Worm (Caenorhabditis elegans): ENCODE measurements around the gene clec-241.

The clec-241 gene

ce11 chrV:16972134-16972533 is 41.0 kb downstream of the clec-241 start, which contains the start of gene srh-119:
Gene srh-119, plus strand, starts transcription at chrV:16972434.
- TF ChIP-seq egl-27 (tag; optimal IDR thresholded peaks at IDR 0.05) (no peak), blmp-1 (tag; optimal IDR thresholded peaks at IDR 0.05; ENCODE audit: insufficient read depth) (no peak), sma-9 (GFP tag; optimal IDR thresholded peaks at IDR 0.05) (no peak), sma-9 (tag; optimal IDR thresholded peaks at IDR 0.05) (no peak), mdl-1 (tag; optimal IDR thresholded peaks at IDR 0.05) (no peak), mbf-1 (tag; optimal IDR thresholded peaks at IDR 0.05) (no peak), lin-13 (GFP tag; optimal IDR thresholded peaks at IDR 0.05) (no peak), nhr-23 (tag; optimal IDR thresholded peaks at IDR 0.05) (no peak), snpc-4 (tag; optimal IDR thresholded peaks at IDR 0.05) (no peak), alr-1 (tag; optimal IDR thresholded peaks at IDR 0.05) (no peak), gmeb-1 (tag; optimal IDR thresholded peaks at IDR 0.05) (no peak), elt-3 (tag; optimal IDR thresholded peaks at IDR 0.05) (no peak), ztf-4 (tag; optimal IDR thresholded peaks at IDR 0.05) (no peak)

- TF ChIP-seq lin-39 (tag; optimal IDR thresholded peaks at IDR 0.05) (no peak), nhr-129 (tag; optimal IDR thresholded peaks at IDR 0.05) (peak; percentile 22), nhr-10 (tag; optimal IDR thresholded peaks at IDR 0.05) (no peak)
These were observed 46.5 kb downstream of the clec-241 start, which contains the start of gene fbxa-90 for ce11 chrV:16966636-16967035. Gene fbxa-90, plus strand, starts transcription at chrV:16966814.

ce11 chrV:16965655-16966054 is 47.5 kb downstream of the clec-241 start, which contains the start of gene efl-1:
Gene efl-1, minus strand, starts transcription at chrV:16965675.
- peak; percentile 66 for TF ChIP-seq lin-11 (tag; optimal IDR thresholded peaks at IDR 0.05)
- peak; percentile 84 to 93 for TF ChIP-seq lsy-2 (tag; optimal IDR thresholded peaks at IDR 0.05)
- TF ChIP-seq lin-39 (tag; optimal IDR thresholded peaks at IDR 0.05) = no peak
- peak; percentile 92 for TF ChIP-seq sma-3 (GFP tag; optimal IDR thresholded peaks at IDR 0.05)
- TF ChIP-seq blmp-1 (tag; optimal IDR thresholded peaks at IDR 0.05; ENCODE audit: insufficient read depth) = peak; percentile 34
- TF ChIP-seq nhr-10 (tag; optimal IDR thresholded peaks at IDR 0.05) = peak; percentile 69
- no peak for TF ChIP-seq skn-1 (tag; optimal IDR thresholded peaks at IDR 0.05)
- TF ChIP-seq lin-13 (GFP tag; optimal IDR thresholded peaks at IDR 0.05) = peak; percentile 94
- TF ChIP-seq ceh-16 (tag; optimal IDR thresholded peaks at IDR 0.05) = peak; percentile 33
- peak; percentile 29 for TF ChIP-seq dmd-4 (tag; optimal IDR thresholded peaks at IDR 0.05)
- TF ChIP-seq nhr-23 (tag; optimal IDR thresholded peaks at IDR 0.05) = no peak
- peak; percentile 96 for TF ChIP-seq unc-55 (GFP tag; optimal IDR thresholded peaks at IDR 0.05)
- peak in 1 of 2 experiments; percentile 34 for TF ChIP-seq mdl-1 (tag; optimal IDR thresholded peaks at IDR 0.05)
- peak; percentile 78 for TF ChIP-seq nhr-6 (tag; optimal IDR thresholded peaks at IDR 0.05)
- no peak for TF ChIP-seq nhr-11 (tag; optimal IDR thresholded peaks at IDR 0.05)
- TF ChIP-seq sem-4 (tag; optimal IDR thresholded peaks at IDR 0.05) = peak; percentile 77
- TF ChIP-seq aly-2 (tag; optimal IDR thresholded peaks at IDR 0.05) = no peak
- TF ChIP-seq snpc-4 (tag; optimal IDR thresholded peaks at IDR 0.05) = peak; percentile 93
- no peak for TF ChIP-seq ZK546.5 (tag; optimal IDR thresholded peaks at IDR 0.05)
- peak; percentile 93 for TF ChIP-seq nhr-129 (tag; optimal IDR thresholded peaks at IDR 0.05)
- peak; percentile 34 for TF ChIP-seq ztf-4 (tag; optimal IDR thresholded peaks at IDR 0.05)
- TF ChIP-seq gmeb-1 (tag; optimal IDR thresholded peaks at IDR 0.05) = peak; percentile 99
- TF ChIP-seq nhr-237 (tag; optimal IDR thresholded peaks at IDR 0.05) = peak; percentile 64
- TF ChIP-seq fos-1 (tag; optimal IDR thresholded peaks at IDR 0.05) = peak; percentile 63
- TF ChIP-seq F13H6.1 (tag; optimal IDR thresholded peaks at IDR 0.05) = peak; percentile 85
- no peak for TF ChIP-seq ztf-11 (tag; optimal IDR thresholded peaks at IDR 0.05)
- TF ChIP-seq ama-1 (optimal IDR thresholded peaks at IDR 0.05) = no peak
- TF ChIP-seq unc-39 (tag; optimal IDR thresholded peaks at IDR 0.05) = no peak
- no peak for TF ChIP-seq ztf-1 (GFP tag; conservative IDR thresholded peaks at IDR 0.05)
- no peak for TF ChIP-seq sma-9 (GFP tag; optimal IDR thresholded peaks at IDR 0.05)
- no peak for TF ChIP-seq sma-9 (tag; optimal IDR thresholded peaks at IDR 0.05)
- TF ChIP-seq nhr-77 (tag; optimal IDR thresholded peaks at IDR 0.05) = no peak
- TF ChIP-seq mab-5 (tag; optimal IDR thresholded peaks at IDR 0.05) = peak; percentile 95
- peak; percentile 96 for TF ChIP-seq crh-2 (tag; optimal IDR thresholded peaks at IDR 0.05)
- no peak for TF ChIP-seq elt-3 (tag; optimal IDR thresholded peaks at IDR 0.05)
- peak; percentile 75 for TF ChIP-seq zag-1 (tag; optimal IDR thresholded peaks at IDR 0.05)
- TF ChIP-seq mbf-1 (tag; optimal IDR thresholded peaks at IDR 0.05) = no peak
- peak; percentile 84 for TF ChIP-seq egl-27 (tag; optimal IDR thresholded peaks at IDR 0.05)
- peak; percentile 84 for TF ChIP-seq nhr-25 (tag; optimal IDR thresholded peaks at IDR 0.05)
- no peak for TF ChIP-seq alr-1 (tag; optimal IDR thresholded peaks at IDR 0.05)
- TF ChIP-seq nhr-12 (tag; optimal IDR thresholded peaks at IDR 0.05) = no peak
- no peak for TF ChIP-seq elt-1 (tag; optimal IDR thresholded peaks at IDR 0.05)
- peak; percentile 13 for TF ChIP-seq Y55F3AM.14 (GFP tag; optimal IDR thresholded peaks at IDR 0.05)
- peak; percentile 72 for TF ChIP-seq ceh-82 (tag; optimal IDR thresholded peaks at IDR 0.05)
- TF ChIP-seq R02D3.7 (tag; optimal IDR thresholded peaks at IDR 0.05) = peak; percentile 29
- TF ChIP-seq C34F6.9 (tag; optimal IDR thresholded peaks at IDR 0.05) = peak; percentile 94
- peak; percentile 83 for TF ChIP-seq nhr-21 (tag; optimal IDR thresholded peaks at IDR 0.05)
- TF ChIP-seq peb-1 (tag; optimal IDR thresholded peaks at IDR 0.05) = no peak
- TF ChIP-seq unc-62 (GFP tag; optimal IDR thresholded peaks at IDR 0.05) = no peak
